Fruit fly (Drosophila melanogaster) whole organism, embryonic: ENCODE measurements around the gene SLC22A.
A peak's percentile ranks its signal among the peaks of the same experiment; 100 is the strongest.

Experiments used
- ATbp ChIP-seq: fragments of 200-800 bp; sonication (Bioruptor generic); optimal IDR thresholded peaks from 2 replicates; lab custom pipeline; 2017; ENCODE audit warnings: missing biosample characterization, mild to moderate bottlenecking, missing genetic modification characterization, missing genetic modification reagents
- CG10147 ChIP-seq: fragments of 200-800 bp; sonication (Bioruptor generic); optimal IDR thresholded peaks from 2 replicates; lab custom pipeline; 2019; ENCODE audit warnings: missing biosample characterization, mild to moderate bottlenecking, missing genetic modification characterization, moderate library complexity
- CG10209 ChIP-seq: fragments of 200-800 bp; sonication (Bioruptor generic); optimal IDR thresholded peaks from 3 replicates; lab custom pipeline; 2017; ENCODE audit warnings: missing biosample characterization, mild to moderate bottlenecking, missing genetic modification characterization, missing genetic modification reagents
- CG11247 ChIP-seq: fragments of 200-800 bp; sonication (Bioruptor generic); IDR thresholded peaks from 2 replicates; pipeline ENCODE4 v1.3.6; 2022; ENCODE audit warnings: missing biosample characterization, missing genetic modification characterization
- CG11398 ChIP-seq: fragments of 200-800 bp; sonication (Bioruptor generic); optimal IDR thresholded peaks from 2 replicates; lab custom pipeline; 2016; ENCODE audit warnings: missing biosample characterization, missing genetic modification characterization
- CG15269 ChIP-seq: fragments of 200-800 bp; sonication (Bioruptor generic); optimal IDR thresholded peaks from 2 replicates; lab custom pipeline; 2018; ENCODE audit warnings: missing biosample characterization, mild to moderate bottlenecking, missing genetic modification characterization, moderate library complexity
- CG17186 ChIP-seq: fragments of 200-800 bp; sonication (Bioruptor generic); optimal IDR thresholded peaks from 3 replicates; lab custom pipeline; 2017; ENCODE audit warnings: missing biosample characterization, missing genetic modification reagents, missing genetic modification characterization
- CG17802 ChIP-seq: fragments of 200-800 bp; sonication (Bioruptor generic); optimal IDR thresholded peaks from 2 replicates; lab custom pipeline; 2018; ENCODE audit warnings: missing biosample characterization, mild to moderate bottlenecking, missing genetic modification characterization, moderate library complexity
- CG1832 ChIP-seq: fragments of 200-800 bp; sonication (Bioruptor generic); optimal IDR thresholded peaks from 2 replicates; lab custom pipeline; 2017; ENCODE audit warnings: missing biosample characterization, mild to moderate bottlenecking, missing genetic modification characterization, inconsistent platforms
- CG18476 ChIP-seq: fragments of 200-800 bp; sonication (Bioruptor generic); optimal IDR thresholded peaks from 2 replicates; lab custom pipeline; 2016; ENCODE audit warnings: missing biosample characterization, mild to moderate bottlenecking, missing genetic modification characterization
- CG31224 ChIP-seq: fragments of 200-800 bp; sonication (Bioruptor generic); IDR thresholded peaks from 2 replicates; pipeline ENCODE4 v1.3.6; 2022; ENCODE audit warnings: missing biosample characterization, missing genetic modification characterization
- CG34376 ChIP-seq: fragments of 200-800 bp; sonication (Bioruptor generic); optimal IDR thresholded peaks from 2 replicates; lab custom pipeline; 2018; ENCODE audit warnings: missing biosample characterization, mild to moderate bottlenecking, missing genetic modification characterization
- CG5245 ChIP-seq: fragments of 200-800 bp; sonication (Bioruptor generic); optimal IDR thresholded peaks from 3 replicates; lab custom pipeline; 2016; ENCODE audit warnings: missing biosample characterization, missing genetic modification characterization
- CG5953 ChIP-seq: fragments of 200-800 bp; sonication (Bioruptor generic); IDR thresholded peaks from 2 replicates; pipeline ENCODE4 v1.3.6; 2022; ENCODE audit warnings: missing biosample characterization, missing genetic modification characterization
- CG6765 ChIP-seq: fragments of 200-800 bp; sonication (Bioruptor generic); optimal IDR thresholded peaks from 3 replicates; lab custom pipeline; 2017; ENCODE audit warnings: missing biosample characterization, mild to moderate bottlenecking, missing genetic modification characterization
- CG6791 ChIP-seq: fragments of 200-800 bp; sonication (Bioruptor generic); IDR thresholded peaks from 3 replicates; pipeline ENCODE4 v1.3.6; 2022; ENCODE audit warnings: missing biosample characterization, missing genetic modification characterization; ENCODE audit not compliant: partially characterized antibody
- CG7987 ChIP-seq: fragments of 200-800 bp; sonication (Bioruptor generic); optimal IDR thresholded peaks from 2 replicates; lab custom pipeline; 2018; ENCODE audit warnings: missing biosample characterization, mild to moderate bottlenecking, missing genetic modification characterization, moderate library complexity
- CG8290 ChIP-seq, 3 experiments: fragments of 200-800 bp; sonication (Bioruptor generic); optimal IDR thresholded peaks; 2 replicates each; lab custom pipeline; 2016 to 2019; ENCODE audit warnings: missing biosample characterization in 3 of 3, missing genetic modification characterization in 3 of 3, mild to moderate bottlenecking in 2 of 3, moderate library complexity in 1 of 3
- CG9215 ChIP-seq: fragments of 200-800 bp; sonication (Bioruptor generic); IDR thresholded peaks from 2 replicates; pipeline ENCODE4 v1.3.6; 2022; ENCODE audit warnings: missing biosample characterization, missing genetic modification characterization
- CoRest ChIP-seq: fragments of 200-800 bp; sonication (Bioruptor generic); optimal IDR thresholded peaks from 3 replicates; lab custom pipeline; 2018; ENCODE audit warnings: missing biosample characterization, mild to moderate bottlenecking, missing genetic modification characterization, moderate library complexity
- Dll ChIP-seq: fragments of 200-800 bp; sonication (Bioruptor generic); IDR thresholded peaks from 4 replicates; pipeline ENCODE4 v1.3.6; 2022; ENCODE audit warnings: missing biosample characterization, missing genetic modification characterization; ENCODE audit not compliant: partially characterized antibody
- E2f1 ChIP-seq: fragments of 200-800 bp; sonication (Bioruptor generic); IDR thresholded peaks from 2 replicates; pipeline ENCODE4 v1.3.6; 2022; ENCODE audit warnings: missing biosample characterization, missing genetic modification characterization
- Fer3 ChIP-seq: fragments of 200-800 bp; sonication (Bioruptor generic); optimal IDR thresholded peaks from 2 replicates; lab custom pipeline; 2018; ENCODE audit warnings: missing biosample characterization, mild to moderate bottlenecking, missing genetic modification characterization, moderate library complexity
- GATAe ChIP-seq: fragments of 200-800 bp; sonication (Bioruptor generic); conservative IDR thresholded peaks from 2 replicates; pipeline ENCODE4 v1.3.6; 2022; ENCODE audit warnings: missing biosample characterization, missing genetic modification characterization
- Hsf ChIP-seq: fragments of 200-800 bp; sonication (Bioruptor generic); optimal IDR thresholded peaks from 3 replicates; lab custom pipeline; 2016; ENCODE audit warnings: missing biosample characterization, missing genetic modification characterization
- Jarid2 ChIP-seq: fragments of 200-800 bp; sonication (Bioruptor generic); optimal IDR thresholded peaks from 3 replicates; lab custom pipeline; 2017; ENCODE audit warnings: mild to moderate bottlenecking, missing biosample characterization, missing genetic modification reagents, missing genetic modification characterization
- Mad ChIP-seq: fragments of 200-800 bp; sonication (Bioruptor generic); optimal IDR thresholded peaks from 2 replicates; lab custom pipeline; 2016; ENCODE audit warnings: missing biosample characterization, missing genetic modification characterization
- Mrtf ChIP-seq: fragments of 200-800 bp; sonication (Bioruptor generic); IDR thresholded peaks from 3 replicates; pipeline ENCODE4 v1.3.6; 2022; ENCODE audit warnings: missing biosample characterization, missing genetic modification characterization
- NK7.1 ChIP-seq: fragments of 200-800 bp; sonication (Bioruptor generic); optimal IDR thresholded peaks from 3 replicates; lab custom pipeline; 2016; ENCODE audit warnings: missing biosample characterization, missing genetic modification characterization
- Rfx ChIP-seq: fragments of 200-800 bp; sonication (Bioruptor generic); IDR thresholded peaks from 2 replicates; pipeline ENCODE4 v1.3.6; 2022; ENCODE audit warnings: missing biosample characterization, missing genetic modification characterization
- Side ChIP-seq: fragments of 200-800 bp; sonication (Bioruptor generic); optimal IDR thresholded peaks from 2 replicates; lab custom pipeline; 2016; ENCODE audit warnings: missing biosample characterization, missing genetic modification characterization
- Sin3A ChIP-seq: fragments of >200 bp; optimal IDR thresholded peaks from 2 replicates; lab custom pipeline; 2018
- Taf1 ChIP-seq: fragments of 200-800 bp; sonication (Bioruptor generic); IDR thresholded peaks from 2 replicates; pipeline ENCODE4 v1.3.6; 2022; ENCODE audit warnings: missing biosample characterization, missing genetic modification characterization
- Tbp ChIP-seq: fragments of >200 bp; optimal IDR thresholded peaks from 2 replicates; lab custom pipeline; 2018; ENCODE audit warnings: missing biosample characterization, missing genetic modification characterization
- az2 ChIP-seq: fragments of 200-800 bp; sonication (Bioruptor generic); optimal IDR thresholded peaks from 3 replicates; lab custom pipeline; 2016; ENCODE audit warnings: missing biosample characterization, missing genetic modification characterization
- bigmax ChIP-seq: fragments of 200-800 bp; sonication (Bioruptor generic); optimal IDR thresholded peaks from 2 replicates; lab custom pipeline; 2018; ENCODE audit warnings: missing biosample characterization, mild to moderate bottlenecking, missing genetic modification characterization
- cad ChIP-seq: fragments of >200 bp; optimal IDR thresholded peaks from 2 replicates; lab custom pipeline; 2017; ENCODE audit warnings: missing biosample characterization, missing genetic modification characterization
- gem ChIP-seq: fragments of 200-800 bp; sonication (Bioruptor generic); optimal IDR thresholded peaks from 2 replicates; lab custom pipeline; 2019; ENCODE audit warnings: missing biosample characterization, mild to moderate bottlenecking, missing genetic modification characterization, moderate library complexity
- jigr1 ChIP-seq: fragments of 200-800 bp; sonication (Bioruptor generic); IDR thresholded peaks from 3 replicates; pipeline ENCODE4 v1.3.6; 2022; ENCODE audit warnings: missing biosample characterization, missing genetic modification characterization
- kay ChIP-seq: fragments of 200-800 bp; sonication (Bioruptor generic); optimal IDR thresholded peaks from 2 replicates; lab custom pipeline; 2016; ENCODE audit warnings: missing biosample characterization, missing genetic modification characterization
- knrl ChIP-seq: fragments of 200-800 bp; sonication (Bioruptor generic); IDR thresholded peaks from 3 replicates; pipeline ENCODE4 v1.3.6; 2022; ENCODE audit warnings: missing biosample characterization, missing genetic modification characterization; ENCODE audit not compliant: partially characterized antibody
- nmo ChIP-seq: fragments of 200-800 bp; sonication (Bioruptor generic); optimal IDR thresholded peaks from 2 replicates; lab custom pipeline; 2018; ENCODE audit warnings: missing biosample characterization, mild to moderate bottlenecking, missing genetic modification characterization, moderate library complexity
- oc ChIP-seq: fragments of 200-800 bp; sonication (Bioruptor generic); optimal IDR thresholded peaks from 2 replicates; lab custom pipeline; 2018; ENCODE audit warnings: missing biosample characterization, mild to moderate bottlenecking, missing genetic modification characterization, moderate library complexity
- pho ChIP-seq: fragments of 200-800 bp; sonication (Bioruptor generic); optimal IDR thresholded peaks from 2 replicates; lab custom pipeline; 2016; ENCODE audit warnings: missing biosample characterization, missing genetic modification characterization
- psq ChIP-seq: fragments of 200-800 bp; sonication (Bioruptor generic); optimal IDR thresholded peaks from 2 replicates; lab custom pipeline; 2017; ENCODE audit warnings: missing biosample characterization, missing genetic modification characterization
- rib ChIP-seq: fragments of 200-800 bp; sonication (Bioruptor generic); IDR thresholded peaks from 2 replicates; pipeline ENCODE4 v1.3.6; 2022; ENCODE audit warnings: missing biosample characterization, missing genetic modification characterization
- tio ChIP-seq: fragments of 200-800 bp; sonication (Bioruptor generic); optimal IDR thresholded peaks from 2 replicates; lab custom pipeline; 2017; ENCODE audit warnings: missing biosample characterization, missing genetic modification characterization, inconsistent platforms
- zen2 ChIP-seq: fragments of 200-800 bp; sonication (Bioruptor generic); IDR thresholded peaks from 3 replicates; pipeline ENCODE4 v1.3.6; 2022; ENCODE audit warnings: missing biosample characterization, missing genetic modification characterization; ENCODE audit not compliant: partially characterized antibody

The SLC22A gene

DNA sequence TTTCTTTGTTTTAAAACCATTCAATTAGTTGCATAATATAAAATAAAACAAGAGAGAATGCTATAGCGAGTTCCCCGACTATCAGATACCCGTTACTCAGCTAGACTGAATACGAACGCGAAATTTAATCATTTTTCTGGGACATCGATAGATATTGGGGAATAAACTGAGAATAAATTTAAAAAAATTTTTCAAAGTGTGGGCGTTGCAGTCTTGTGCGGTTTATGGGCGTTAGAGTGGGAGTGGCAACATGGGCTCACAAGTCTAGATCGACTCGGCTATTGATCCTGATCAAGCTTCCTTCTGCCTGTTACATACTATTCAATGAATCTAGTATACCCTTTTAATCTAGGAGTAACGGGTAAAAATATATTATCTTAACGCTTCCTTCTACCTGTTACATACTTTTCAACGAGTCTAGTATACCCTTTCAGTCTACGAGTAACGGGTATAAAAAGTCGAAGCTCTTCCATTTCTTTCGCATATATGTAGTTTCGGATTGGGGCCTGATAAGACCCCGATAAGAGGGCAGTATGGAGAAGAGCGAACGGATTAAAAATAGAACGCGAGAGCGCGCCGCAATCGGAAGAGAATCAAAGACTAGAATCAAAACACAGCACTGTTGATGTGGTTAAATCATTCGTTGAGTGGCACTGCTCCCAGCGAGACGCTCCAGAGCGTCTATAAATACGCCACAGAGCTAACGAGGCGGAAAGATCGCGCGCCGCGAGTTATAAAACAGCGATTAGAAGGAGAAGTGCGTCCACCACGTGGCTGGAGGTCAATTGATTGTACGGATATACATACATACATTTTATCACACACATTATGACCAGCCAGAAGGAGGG is 20.2 kb downstream of the SLC22A start, which contains the start of gene CG7458 (continued):
- TF ChIP-seq CG1832 (GFP tag; lab: Kevin White, UChicago) (no peak), NK7.1 (GFP tag; lab: Kevin White, UChicago) (peak; percentile 31), Dll (no peak), rib (no peak), Fer3 (tag; lab: Kevin White, UChicago) (peak; percentile 20), nmo (peak; percentile 77), gem (tag; lab: Kevin White, UChicago) (peak; percentile 71), CG10209 (GFP tag; lab: Kevin White, UChicago) (peak; percentile 71), ATbp (peak; percentile 44), CG34376 (GFP tag; lab: Kevin White, UChicago) (peak; percentile 95), E2f1 (0 out of 2 replicates have a peak, but pooled peaks have one; percentile 10), CG31224 (GFP tag; lab: Robert Waterston, UW) (peak; percentile 50; the same call in 1 of the 2 replicates), oc (tag; lab: Kevin White, UChicago) (no peak), CG5245 (peak; percentile 29), CG17186 (GFP tag; lab: Kevin White, UChicago) (no peak), bigmax (no peak), CG7987 (GFP tag; lab: Kevin White, UChicago) (peak; percentile 32), zen2 (0 out of 3 replicates have a peak, but pooled peaks have one; percentile 36), CG10147 (GFP tag; lab: Kevin White, UChicago) (no peak), GATAe (no peak), tio (peak; percentile 43), Tbp (GFP tag; lab: Kevin White, UChicago) (no peak), Jarid2 (GFP tag; lab: Kevin White, UChicago) (peak; percentile 71), Rfx (GFP tag; lab: Robert Waterston, UW) (peak; percentile 41; the same call in 1 of the 2 replicates), Side (GFP tag; lab: Kevin White, UChicago) (peak; percentile 11), CG6791 (GFP tag; lab: Robert Waterston, UW) (peak; percentile 55; the same call in 1 of the 3 replicates), CG6765 (GFP tag; lab: Kevin White, UChicago) (no peak), CG5953 (GFP tag; lab: Robert Waterston, UW) (no peak), psq (GFP tag; lab: Kevin White, UChicago) (no peak), Taf1 (GFP tag; lab: Robert Waterston, UW) (no peak), CG8290 (GFP tag; optimal IDR thresholded peaks at IDR 0.05; lab: Kevin White, UChicago) (no peak), CG8290 (tag; optimal IDR thresholded peaks at IDR 0.05; lab: Kevin White, UChicago) (peak in 1 of 2 experiments; percentile 28), kay (GFP tag; lab: Kevin White, UChicago) (peak; percentile 18), CG15269 (tag; lab: Kevin White, UChicago) (peak; percentile 44), CG11247 (GFP tag; lab: Robert Waterston, UW) (no peak), az2 (GFP tag; lab: Kevin White, UChicago) (peak; percentile 36), CG11398 (GFP tag; lab: Kevin White, UChicago) (no peak), Hsf (peak; percentile 41), cad (GFP tag; lab: Kevin White, UChicago) (no peak), CG18476 (peak; percentile 63), CoRest (peak; percentile 72), knrl (GFP tag; lab: Robert Waterston, UW) (no peak), Sin3A (lab: Kevin White, UChicago) (no peak), Mrtf (GFP tag; lab: Robert Waterston, UW) (no peak), jigr1 (GFP tag; lab: Robert Waterston, UW) (no peak), pho (peak; percentile 54), CG17802 (no peak), CG9215 (peak; percentile 45; the same call in 1 of the 2 replicates), Mad (GFP tag; lab: Kevin White, UChicago) (peak; percentile 15)
